Worm (Caenorhabditis elegans) whole organism, L4/young adult: ENCODE measurements around the gene nkb-2.

Source experiments
- W03F9.2 ChIP-seq: fragments of 150-350 bp; optimal IDR thresholded peaks from 2 replicates; lab custom pipeline; 2014; ENCODE audit warnings: missing biosample characterization, missing genetic modification characterization
- dao-5 ChIP-seq: sonication (generic microtip); optimal IDR thresholded peaks from 2 replicates; lab custom pipeline; 2016; ENCODE audit warnings: missing genotype, missing genetic modification characterization, moderate library complexity, missing compliant biosample characterization
- him-1 ChIP-seq: sonication (generic microtip); optimal IDR thresholded peaks from 2 replicates; lab custom pipeline; 2016; ENCODE audit warnings: missing genotype, missing genetic modification reagents, missing genetic modification characterization, missing compliant biosample characterization

Gene nkb-2

ce11 chrIV:10612281-10612680 is 21.6 kb downstream of the nkb-2 start:
- TF ChIP-seq him-1 (tag; lab: Kevin White, UChicago) (no peak), dao-5 (no peak), W03F9.2 (tag; lab: Kevin White, UChicago) (no peak)

ce11 chrIV:10614918-10615477 is 24.3 kb downstream of the nkb-2 start, which contains the start of gene ptr-14:
Gene ptr-14 (plus strand): TSS chrIV:10615427.
- TF ChIP-seq dao-5: no peak
- no peak for TF ChIP-seq W03F9.2 (tag; lab: Kevin White, UChicago)
- TF ChIP-seq him-1 (tag; lab: Kevin White, UChicago): no peak

- TF ChIP-seq him-1 (tag; lab: Kevin White, UChicago): no peak
- no peak for TF ChIP-seq W03F9.2 (tag; lab: Kevin White, UChicago)
- TF ChIP-seq dao-5: no peak
These were observed 25.6 kb downstream of the nkb-2 start for ce11 chrIV:10616366-10616765.

- TF ChIP-seq dao-5: no peak
- no peak for TF ChIP-seq W03F9.2 (tag; lab: Kevin White, UChicago)
- no peak for TF ChIP-seq him-1 (tag; lab: Kevin White, UChicago)
These were observed 26.4 kb downstream of the nkb-2 start for ce11 chrIV:10617099-10617498.

ce11 chrIV:10620811-10621210 is 30.1 kb downstream of the nkb-2 start, which contains the start of gene R09H10.7:
Gene R09H10.7 (plus strand): TSS chrIV:10621111.
- TF ChIP-seq dao-5: no peak
- no peak for TF ChIP-seq him-1 (tag; lab: Kevin White, UChicago)
- TF ChIP-seq W03F9.2 (tag; lab: Kevin White, UChicago): no peak

ce11 chrIV:10628724-10629123 is 38.0 kb downstream of the nkb-2 start, which contains the start of gene R09H10.5:
Gene R09H10.5 (minus strand): TSS chrIV:10628829.
- TF ChIP-seq him-1 (tag; lab: Kevin White, UChicago): no peak
- TF ChIP-seq W03F9.2 (tag; lab: Kevin White, UChicago): no peak
- no peak for TF ChIP-seq dao-5

- TF ChIP-seq W03F9.2 (tag; lab: Kevin White, UChicago) (no peak), dao-5 (no peak), him-1 (tag; lab: Kevin White, UChicago) (no peak)
These were observed 40.3 kb downstream of the nkb-2 start, which contains the start of gene F56C4.4 for ce11 chrIV:10630953-10631554. Gene F56C4.4 (minus strand): TSS chrIV:10631267.

- TF ChIP-seq W03F9.2 (tag; lab: Kevin White, UChicago) (no peak), him-1 (tag; lab: Kevin White, UChicago) (no peak), dao-5 (no peak)
These were observed 45.9 kb downstream of the nkb-2 start, which contains the start of gene F56C4.1 for ce11 chrIV:10636649-10637048. Gene F56C4.1 (plus strand): TSS chrIV:10636949.

ce11 chrIV:10638977-10639376 is 48.3 kb downstream of the nkb-2 start, which contains the start of gene F56C4.2:
Gene F56C4.2 (plus strand): TSS chrIV:10639277.
- TF ChIP-seq him-1 (tag; lab: Kevin White, UChicago) (no peak), W03F9.2 (tag; lab: Kevin White, UChicago) (no peak), dao-5 (no peak)
